Fruit fly (Drosophila melanogaster): Measurements from ENCODE around the gene CG10345.

- TF ChIP-seq Pif1B (GFP tag; optimal IDR thresholded peaks at IDR 0.05) (no peak), gl (tag; optimal IDR thresholded peaks at IDR 0.05) (no peak), EcR (GFP tag; optimal IDR thresholded peaks at IDR 0.05) (no peak), CG17806 (tag; optimal IDR thresholded peaks at IDR 0.05) (no peak), fd96Ca (GFP tag; IDR thresholded peaks at IDR 0.05) (no peak), Ets98B (GFP tag; IDR thresholded peaks at IDR 0.05) (no peak), D1 (tag; optimal IDR thresholded peaks at IDR 0.05) (no peak), rn (GFP tag; IDR thresholded peaks at IDR 0.05) (no peak)
Measured at dm6 chr3R:16624371-16624749, 19.7 kb upstream of the CG10345 start, which contains the start of gene Ccdc114.
